Worm (Caenorhabditis elegans) whole organism, young adult: ENCODE results near the gene ZC196.9.

ENCODE experiments used
- B0019.2 ChIP-seq: fragments of 200-800 bp; sonication (Bioruptor generic); conservative IDR thresholded peaks from 2 replicates; pipeline ENCODE4 v1.3.6; 2022; ENCODE audit warnings: missing genetic modification reagents, missing genetic modification characterization, missing compliant biosample characterization
- F22D6.2 ChIP-seq: sonication (generic microtip); optimal IDR thresholded peaks from 2 replicates; lab custom pipeline; 2016; ENCODE audit warnings: mild to moderate bottlenecking, missing genetic modification characterization, missing compliant biosample characterization
- F49E8.2 ChIP-seq: sonication (generic microtip); optimal IDR thresholded peaks from 3 replicates; lab custom pipeline; 2017; ENCODE audit warnings: missing genetic modification characterization, mild to moderate bottlenecking, missing compliant biosample characterization, antibody characterized with exemption, moderate library complexity; ENCODE audit not compliant: insufficient read depth
- F55B11.4 ChIP-seq: sonication (generic microtip); optimal IDR thresholded peaks from 2 replicates; lab custom pipeline; 2016; ENCODE audit warnings: missing compliant biosample characterization, missing genetic modification characterization, borderline replicate concordance; ENCODE audit not compliant: insufficient read depth
- F57A8.1 ChIP-seq: fragments of 200-800 bp; sonication (Bioruptor generic); optimal IDR thresholded peaks from 2 replicates; lab custom pipeline; 2018; ENCODE audit warnings: mild to moderate bottlenecking, missing genetic modification characterization, moderate library complexity, missing compliant biosample characterization
- T26A5.8 ChIP-seq: sonication (generic microtip); optimal IDR thresholded peaks from 2 replicates; lab custom pipeline; 2016; ENCODE audit warnings: missing genetic modification characterization, missing compliant biosample characterization
- Y53F4B.3 ChIP-seq: fragments of 200-800 bp; sonication (Bioruptor generic); IDR thresholded peaks from 2 replicates; pipeline ENCODE4 v1.3.6; 2022; ENCODE audit warnings: missing genetic modification reagents, missing genetic modification characterization, missing compliant biosample characterization
- Y53G8AR.9 ChIP-seq: fragments of 200-800 bp; sonication (Bioruptor generic); conservative IDR thresholded peaks from 2 replicates; pipeline ENCODE4 v1.3.6; 2022; ENCODE audit warnings: missing genetic modification reagents, missing genetic modification characterization, missing compliant biosample characterization
- aptf-3 ChIP-seq: fragments of 200-800 bp; sonication (Bioruptor generic); IDR thresholded peaks from 2 replicates; pipeline ENCODE4 v1.3.6; 2022; ENCODE audit warnings: missing genetic modification characterization, missing compliant biosample characterization
- attf-3 ChIP-seq: fragments of 200-800 bp; sonication (Bioruptor generic); conservative IDR thresholded peaks from 2 replicates; pipeline ENCODE4 v1.3.6; 2022; ENCODE audit warnings: missing genetic modification reagents, missing genetic modification characterization, missing compliant biosample characterization
- ccch-3 ChIP-seq: fragments of 200-800 bp; sonication (Bioruptor generic); optimal IDR thresholded peaks from 2 replicates; lab custom pipeline; 2018; ENCODE audit warnings: mild to moderate bottlenecking, missing genetic modification characterization, missing compliant biosample characterization
- cebp-2 ChIP-seq: fragments of 200-800 bp; sonication (Bioruptor generic); IDR thresholded peaks from 2 replicates; pipeline ENCODE4 v1.3.6; 2022; ENCODE audit warnings: missing genetic modification characterization, missing compliant biosample characterization
- ceh-100 ChIP-seq: fragments of 200-800 bp; sonication (Bioruptor generic); IDR thresholded peaks from 2 replicates; pipeline ENCODE4 v1.3.6; 2022; ENCODE audit warnings: missing genetic modification reagents, missing genetic modification characterization, missing compliant biosample characterization
- ceh-79 ChIP-seq: sonication (generic microtip); optimal IDR thresholded peaks from 2 replicates; lab custom pipeline; 2017; ENCODE audit warnings: mild to moderate bottlenecking, missing genetic modification characterization, missing compliant biosample characterization
- die-1 ChIP-seq: sonication (generic microtip); optimal IDR thresholded peaks from 2 replicates; lab custom pipeline; 2016; ENCODE audit warnings: missing genotype, mild to moderate bottlenecking, missing genetic modification characterization, missing compliant biosample characterization
- egl-18 ChIP-seq: fragments of 200-800 bp; sonication (Bioruptor generic); IDR thresholded peaks from 2 replicates; pipeline ENCODE4 v1.3.6; 2022; ENCODE audit warnings: missing genetic modification reagents, missing genetic modification characterization, missing compliant biosample characterization
- egl-44 ChIP-seq: fragments of 200-800 bp; sonication (Bioruptor generic); IDR thresholded peaks from 2 replicates; pipeline ENCODE4 v1.3.6; 2022; ENCODE audit warnings: missing genetic modification reagents, missing genetic modification characterization, missing compliant biosample characterization
- ets-4 ChIP-seq: fragments of 200-800 bp; sonication (Bioruptor generic); optimal IDR thresholded peaks from 2 replicates; lab custom pipeline; 2018; ENCODE audit warnings: mild to moderate bottlenecking, missing genetic modification characterization, missing compliant biosample characterization
- lag-1 ChIP-seq: fragments of 200-800 bp; sonication (Bioruptor generic); IDR thresholded peaks from 2 replicates; pipeline ENCODE4 v1.3.6; 2022; ENCODE audit warnings: missing genetic modification reagents, missing genetic modification characterization, missing compliant biosample characterization
- let-607 ChIP-seq, 2 experiments: fragments of 200-800 bp in 1 of 2; sonication (Bioruptor generic) in 1 of 2; sonication (generic microtip) in 1 of 2; optimal IDR thresholded peaks; 2 replicates each; lab custom pipeline; 2016 to 2018; ENCODE audit warnings: mild to moderate bottlenecking in 2 of 2, missing compliant biosample characterization in 2 of 2, missing genetic modification characterization in 2 of 2, moderate library complexity in 2 of 2, missing genotype in 1 of 2
- lin-26 ChIP-seq: fragments of 200-800 bp; sonication (Bioruptor generic); IDR thresholded peaks from 2 replicates; pipeline ENCODE4 v1.3.6; 2022; ENCODE audit warnings: missing genetic modification reagents, missing genetic modification characterization, missing compliant biosample characterization
- lin-40 ChIP-seq: sonication (generic microtip); optimal IDR thresholded peaks from 2 replicates; lab custom pipeline; 2016; ENCODE audit warnings: missing genetic modification characterization, mild to moderate bottlenecking, missing compliant biosample characterization, missing genotype, missing genetic modification reagents
- lsl-1 ChIP-seq: fragments of 200-800 bp; sonication (Bioruptor generic); optimal IDR thresholded peaks from 2 replicates; lab custom pipeline; 2018; ENCODE audit warnings: mild to moderate bottlenecking, missing genetic modification characterization, moderate library complexity, missing compliant biosample characterization
- lsy-27 ChIP-seq: sonication (generic microtip); optimal IDR thresholded peaks from 2 replicates; lab custom pipeline; 2017; ENCODE audit warnings: missing genetic modification characterization, mild to moderate bottlenecking, missing compliant biosample characterization, antibody characterized with exemption, missing genotype, borderline replicate concordance; ENCODE audit not compliant: insufficient read depth
- madf-3 ChIP-seq: fragments of 200-800 bp; sonication (Bioruptor generic); IDR thresholded peaks from 2 replicates; pipeline ENCODE4 v1.3.6; 2022; ENCODE audit warnings: missing genetic modification reagents, missing genetic modification characterization, missing compliant biosample characterization
- mxl-1 ChIP-seq: sonication (generic microtip); optimal IDR thresholded peaks from 2 replicates; lab custom pipeline; 2016; ENCODE audit warnings: missing genetic modification characterization, missing compliant biosample characterization
- nfyb-1 ChIP-seq: fragments of 200-800 bp; sonication (Bioruptor generic); IDR thresholded peaks from 2 replicates; pipeline ENCODE4 v1.3.6; 2022; ENCODE audit warnings: missing genetic modification reagents, missing genetic modification characterization, missing compliant biosample characterization
- nhr-179 ChIP-seq: sonication (generic microtip); optimal IDR thresholded peaks from 2 replicates; lab custom pipeline; 2016; ENCODE audit warnings: mild to moderate bottlenecking, missing genetic modification characterization, missing compliant biosample characterization
- nhr-90 ChIP-seq: sonication (generic microtip); optimal IDR thresholded peaks from 2 replicates; lab custom pipeline; 2016; ENCODE audit warnings: missing genotype, mild to moderate bottlenecking, missing genetic modification characterization, missing compliant biosample characterization
- pha-4 ChIP-seq: fragments of 150-350 bp; sonication (generic microtip); optimal IDR thresholded peaks from 2 replicates; lab custom pipeline; 2014; ENCODE audit warnings: missing biosample characterization, missing genetic modification reagents, missing genetic modification characterization
- rcor-1 ChIP-seq: fragments of 200-800 bp; sonication (Bioruptor generic); IDR thresholded peaks from 2 replicates; pipeline ENCODE4 v1.3.6; 2022; ENCODE audit warnings: missing genetic modification reagents, missing genetic modification characterization, missing compliant biosample characterization
- repo-1 ChIP-seq: sonication (generic microtip); optimal IDR thresholded peaks from 2 replicates; lab custom pipeline; 2017; ENCODE audit warnings: mild to moderate bottlenecking, missing genetic modification characterization, missing compliant biosample characterization
- sea-2 ChIP-seq: fragments of 200-800 bp; sonication (Bioruptor generic); IDR thresholded peaks from 2 replicates; pipeline ENCODE4 v1.3.6; 2022; ENCODE audit warnings: missing genetic modification characterization, missing compliant biosample characterization
- snpc-3.4 ChIP-seq: sonication (generic microtip); optimal IDR thresholded peaks from 2 replicates; lab custom pipeline; 2017; ENCODE audit warnings: missing genetic modification characterization, mild to moderate bottlenecking, missing compliant biosample characterization, antibody characterized with exemption, moderate library complexity, missing genotype, missing genetic modification reagents
- somi-1 ChIP-seq: fragments of 200-800 bp; sonication (Bioruptor generic); optimal IDR thresholded peaks from 2 replicates; lab custom pipeline; 2018; ENCODE audit warnings: mild to moderate bottlenecking, missing genetic modification characterization, missing compliant biosample characterization
- sptf-2 ChIP-seq: fragments of 200-800 bp; sonication (Bioruptor generic); optimal IDR thresholded peaks from 2 replicates; lab custom pipeline; 2018; ENCODE audit warnings: mild to moderate bottlenecking, missing genetic modification characterization, missing compliant biosample characterization
- tbx-9 ChIP-seq: sonication (generic microtip); optimal IDR thresholded peaks from 2 replicates; lab custom pipeline; 2016; ENCODE audit warnings: borderline replicate concordance, missing genetic modification characterization, inconsistent platforms, missing compliant biosample characterization
- unc-62 ChIP-seq: fragments of 150-350 bp; optimal IDR thresholded peaks from 2 replicates; lab custom pipeline; 2014; ENCODE audit warnings: missing biosample characterization, missing genetic modification reagents, missing genetic modification characterization
- ztf-25 ChIP-seq: fragments of 200-800 bp; sonication (Bioruptor generic); IDR thresholded peaks from 2 replicates; pipeline ENCODE4 v1.3.6; 2022; ENCODE audit warnings: missing genetic modification reagents, missing genetic modification characterization, missing compliant biosample characterization
- ztf-28 ChIP-seq: fragments of 200-800 bp; sonication (Bioruptor generic); IDR thresholded peaks from 2 replicates; pipeline ENCODE4 v1.3.6; 2022; ENCODE audit warnings: missing genetic modification reagents, missing genetic modification characterization, missing compliant biosample characterization

The ZC196.9 gene

ce11 chrV:8758618-8759017 is 31.6 kb upstream of the ZC196.9 start, which contains the start of gene B0507.7:
B0507.7 (minus strand) TSS chrV:8758718.
- TF ChIP-seq T26A5.8 (tag; lab: Kevin White, UChicago) (no peak), ccch-3 (GFP tag; lab: Kevin White, UChicago) (no peak), lin-26 (GFP tag; lab: Robert Waterston, UW) (no peak), B0019.2 (GFP tag; lab: Robert Waterston, UW) (no peak), F57A8.1 (GFP tag; lab: Kevin White, UChicago) (no peak), lin-40 (no peak), somi-1 (GFP tag; lab: Kevin White, UChicago) (no peak), tbx-9 (tag; lab: Kevin White, UChicago) (no peak), ztf-25 (GFP tag; lab: Robert Waterston, UW) (no peak), unc-62 (GFP tag; lab: Kevin White, UChicago) (no peak)

- TF ChIP-seq lsl-1 (GFP tag; lab: Kevin White, UChicago) = no peak
- no peak for TF ChIP-seq F22D6.2
- TF ChIP-seq repo-1 = no peak
- no peak for TF ChIP-seq attf-3 (GFP tag; lab: Robert Waterston, UW)
- no peak for TF ChIP-seq egl-44 (GFP tag; lab: Robert Waterston, UW)
- no peak for TF ChIP-seq cebp-2
- no peak for TF ChIP-seq F55B11.4 (tag; lab: Kevin White, UChicago)
- no peak for TF ChIP-seq Y53F4B.3
- TF ChIP-seq mxl-1 (tag; lab: Kevin White, UChicago) = no peak
- TF ChIP-seq sptf-2 (GFP tag; lab: Kevin White, UChicago) = no peak
- TF ChIP-seq let-607 (tag; optimal IDR thresholded peaks at IDR 0.05; lab: Kevin White, UChicago) = no peak
Measured at ce11 chrV:8754670-8755069, 27.7 kb upstream of the ZC196.9 start, which contains the start of gene B0507.4. B0507.4 (plus strand) TSS chrV:8754970.

ce11 chrV:8753395-8753794 is 26.4 kb upstream of the ZC196.9 start, which contains the start of gene B0507.5:
B0507.5 (plus strand) TSS chrV:8753695.
- TF ChIP-seq ets-4 (no peak), lsl-1 (GFP tag; lab: Kevin White, UChicago) (no peak), lag-1 (GFP tag; lab: Robert Waterston, UW) (no peak), die-1 (no peak), ccch-3 (GFP tag; lab: Kevin White, UChicago) (no peak), ceh-79 (tag; lab: Kevin White, UChicago) (no peak), madf-3 (no peak), F57A8.1 (GFP tag; lab: Kevin White, UChicago) (no peak), ztf-28 (GFP tag; lab: Robert Waterston, UW) (no peak), F49E8.2 (tag; lab: Kevin White, UChicago) (no peak), egl-44 (GFP tag; lab: Robert Waterston, UW) (no peak), ztf-25 (GFP tag; lab: Robert Waterston, UW) (no peak), pha-4 (tag; lab: Kevin White, UChicago) (no peak), lin-40 (no peak)

- TF ChIP-seq cebp-2 (no peak), ceh-100 (GFP tag; lab: Robert Waterston, UW) (no peak), snpc-3.4 (tag; lab: Kevin White, UChicago) (no peak), Y53G8AR.9 (GFP tag; lab: Robert Waterston, UW) (no peak), sea-2 (GFP tag; lab: Robert Waterston, UW) (no peak), nfyb-1 (GFP tag; lab: Robert Waterston, UW) (no peak), egl-18 (no peak), nhr-90 (tag; lab: Kevin White, UChicago) (no peak), rcor-1 (GFP tag; lab: Robert Waterston, UW) (no peak), aptf-3 (GFP tag; lab: Robert Waterston, UW) (no peak), nhr-179 (no peak), ceh-79 (tag; lab: Kevin White, UChicago) (no peak), lsy-27 (tag; lab: Kevin White, UChicago) (no peak)
Measured at ce11 chrV:8745858-8746257, 18.9 kb upstream of the ZC196.9 start, which contains the start of gene B0507.6. B0507.6 (plus strand) TSS chrV:8746158.
